Worm (Caenorhabditis elegans): ENCODE results near the gene pbo-1.
"Not testable (repeated sequence)": the region's sequence is repeated elsewhere in the genome, so short reads cannot be mapped to it uniquely, and the experiment has no call there.

The pbo-1 gene

ce11 chrIII:2710211-2710610, 23.9 kb upstream of the pbo-1 start:
- no peak for TF ChIP-seq ZK546.5 (tag; optimal IDR thresholded peaks at IDR 0.05)
- TF ChIP-seq unc-39 (tag; optimal IDR thresholded peaks at IDR 0.05): no peak
- no peak for TF ChIP-seq nfya-1 (tag; optimal IDR thresholded peaks at IDR 0.05; ENCODE audit: insufficient read depth)
- no peak for TF ChIP-seq nhr-77 (tag; optimal IDR thresholded peaks at IDR 0.05)
- no peak for TF ChIP-seq nhr-23 (tag; optimal IDR thresholded peaks at IDR 0.05)
- no peak for TF ChIP-seq ceh-82 (tag; optimal IDR thresholded peaks at IDR 0.05)
- no peak for TF ChIP-seq elt-3 (tag; optimal IDR thresholded peaks at IDR 0.05)
- TF ChIP-seq jun-1 (tag; optimal IDR thresholded peaks at IDR 0.05): no peak
- no peak for TF ChIP-seq egl-27 (tag; optimal IDR thresholded peaks at IDR 0.05)
- no peak for TF ChIP-seq elt-2 (tag; optimal IDR thresholded peaks at IDR 0.05)
- no peak for TF ChIP-seq elt-1 (tag; optimal IDR thresholded peaks at IDR 0.05)
- no peak for TF ChIP-seq daf-12 (tag; optimal IDR thresholded peaks at IDR 0.05)
- TF ChIP-seq ceh-28 (tag; optimal IDR thresholded peaks at IDR 0.05): no peak
- TF ChIP-seq snpc-4 (tag; optimal IDR thresholded peaks at IDR 0.05): no peak
- no peak for TF ChIP-seq pha-4 (tag; optimal IDR thresholded peaks at IDR 0.05)
- TF ChIP-seq mml-1 (tag; optimal IDR thresholded peaks at IDR 0.05): no peak

DNA sequence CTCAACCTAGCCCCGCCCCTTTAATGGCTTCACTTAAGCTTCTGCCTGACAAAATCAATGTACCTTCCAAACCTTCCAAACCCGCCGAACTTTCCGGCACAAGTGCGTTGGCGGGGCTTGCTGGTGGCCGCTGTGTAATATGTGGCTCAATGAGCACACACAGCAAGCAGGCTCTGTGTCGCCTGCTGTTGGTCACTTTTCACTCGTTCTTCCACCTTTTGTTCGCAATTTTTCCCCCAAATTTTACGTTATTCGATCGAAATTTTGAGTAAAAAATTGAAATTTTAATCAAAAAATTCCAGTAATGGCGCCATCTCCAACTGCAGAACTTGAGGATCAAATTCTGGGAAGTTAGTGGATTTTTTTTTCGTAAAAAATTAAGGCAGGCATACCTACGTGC, 14.4 kb upstream of the pbo-1 start, which contains the start of gene set-27:
TSS of gene set-27 (plus strand) at position 301 of the 400 bp plus-strand sequence.
- TF ChIP-seq daf-12 (tag; optimal IDR thresholded peaks at IDR 0.05) (no peak), zag-1 (tag; optimal IDR thresholded peaks at IDR 0.05) (no peak), nhr-43 (tag; optimal IDR thresholded peaks at IDR 0.05; ENCODE audit: poor library complexity, severe bottlenecking) (no peak), egl-27 (tag; optimal IDR thresholded peaks at IDR 0.05) (no peak), R02D3.7 (tag; optimal IDR thresholded peaks at IDR 0.05) (no peak), ceh-28 (tag; optimal IDR thresholded peaks at IDR 0.05) (no peak), mml-1 (tag; optimal IDR thresholded peaks at IDR 0.05) (no peak)

ce11 chrIII:2699363-2699762, 13.1 kb upstream of the pbo-1 start, which contains the start of gene cox-6B:
Gene cox-6B, plus strand, starts transcription at chrIII:2699663.
- not testable (repeated sequence) for TF ChIP-seq ceh-28, lin-39, lin-15B (tag; optimal IDR thresholded peaks at IDR 0.05)

DNA sequence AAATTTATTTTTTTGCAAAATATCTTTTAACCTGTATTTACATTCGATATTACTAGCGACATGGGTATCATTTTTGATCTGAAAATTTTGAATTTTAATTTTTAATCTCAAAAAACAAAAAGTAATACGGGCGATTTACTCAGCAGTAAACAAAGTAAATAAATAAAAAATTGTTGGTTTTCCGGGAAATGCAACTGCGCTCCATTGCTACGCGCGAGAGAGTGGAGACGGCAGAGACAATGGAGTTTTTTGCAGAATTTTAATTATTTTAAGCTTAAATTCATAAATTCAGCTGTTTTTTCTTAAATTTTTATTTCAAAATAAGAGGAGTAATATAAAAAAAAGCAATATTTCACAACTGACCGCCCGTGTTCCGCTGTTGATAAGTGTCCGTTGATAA, 12.5 kb upstream of the pbo-1 start, which contains the start of gene slc-30A9:
TSS of gene slc-30A9 (minus strand) at position 78 of the 400 bp plus-strand sequence.
- TF ChIP-seq nfya-1 (tag; optimal IDR thresholded peaks at IDR 0.05; ENCODE audit: insufficient read depth) (peak; percentile 43), nhr-77 (tag; optimal IDR thresholded peaks at IDR 0.05) (no peak), pha-4 (tag; optimal IDR thresholded peaks at IDR 0.05) (peak; percentile 85), lin-15B (tag; optimal IDR thresholded peaks at IDR 0.05) (peak; percentile 70)

DNA sequence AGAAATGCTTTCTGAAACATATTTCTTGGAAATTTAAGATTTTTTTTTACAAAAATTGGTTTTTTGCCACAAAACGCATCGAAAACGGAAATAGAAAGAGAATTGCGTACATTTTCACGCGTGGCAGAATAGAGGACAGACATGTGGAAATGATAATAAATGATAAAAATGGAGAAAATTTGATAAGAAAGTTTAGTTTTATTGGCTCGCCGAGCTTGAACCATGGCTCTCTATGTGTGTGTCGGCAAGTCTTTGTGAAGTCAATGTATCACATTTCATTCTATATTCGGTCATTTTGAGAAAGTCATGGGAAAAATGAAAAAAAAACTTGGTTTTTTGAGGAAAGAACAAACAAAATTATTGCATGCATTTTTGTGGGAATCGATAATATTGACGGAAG, 1.1 kb upstream of the pbo-1 start:
- TF ChIP-seq sea-2 (GFP tag; optimal IDR thresholded peaks at IDR 0.05): no peak
- peak; percentile 55 for TF ChIP-seq pqm-1 (tag; optimal IDR thresholded peaks at IDR 0.05)
- TF ChIP-seq snpc-4 (tag; optimal IDR thresholded peaks at IDR 0.05): no peak
- TF ChIP-seq elt-2 (tag; optimal IDR thresholded peaks at IDR 0.05): peak; percentile 87
- peak; percentile 17 for TF ChIP-seq pha-4 (tag; optimal IDR thresholded peaks at IDR 0.05)

- TF ChIP-seq fkh-10 (GFP tag; optimal IDR thresholded peaks at IDR 0.05) (peak; percentile 81), lin-15B (tag; optimal IDR thresholded peaks at IDR 0.05) (no peak)
These were observed 400 bp upstream of the pbo-1 start for ce11 chrIII:2686663-2687062.

DNA sequence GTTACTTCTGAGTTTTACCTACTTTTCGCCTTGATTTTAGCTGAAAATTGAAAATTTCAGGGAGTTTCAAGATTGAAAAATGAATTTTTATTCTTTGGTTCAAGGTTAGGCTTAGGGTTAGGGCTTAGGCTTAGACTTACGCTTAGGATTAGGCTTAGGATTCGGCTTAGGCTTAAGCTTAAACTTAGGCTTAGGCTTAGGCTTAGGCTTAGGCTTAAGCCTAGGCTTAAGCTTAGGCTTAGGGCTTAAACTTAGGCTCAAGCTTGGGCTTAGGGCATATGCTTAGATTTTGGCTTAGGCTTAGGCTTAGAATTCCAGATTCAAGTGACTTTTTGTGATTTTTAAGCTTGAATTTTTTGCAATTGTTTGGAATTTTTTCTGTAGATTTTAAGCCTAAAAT, 2.9 kb downstream of the pbo-1 start:
- TF ChIP-seq nhr-76 (tag; optimal IDR thresholded peaks at IDR 0.05) (no peak), ceh-82 (tag; optimal IDR thresholded peaks at IDR 0.05) (no peak), aly-2 (tag; optimal IDR thresholded peaks at IDR 0.05) (no peak), ceh-9 (tag; optimal IDR thresholded peaks at IDR 0.05) (no peak), sea-2 (GFP tag; optimal IDR thresholded peaks at IDR 0.05) (no peak), elt-1 (tag; optimal IDR thresholded peaks at IDR 0.05) (no peak), nhr-43 (tag; optimal IDR thresholded peaks at IDR 0.05; ENCODE audit: poor library complexity, severe bottlenecking) (no peak), nhr-25 (tag; optimal IDR thresholded peaks at IDR 0.05) (no peak), nhr-67 (tag; optimal IDR thresholded peaks at IDR 0.05) (no peak)

Measured in whole organism, L3 larva.